Fruit fly (Drosophila melanogaster) whole organism, embryonic: Measurements from ENCODE around the gene Alh.
A peak's percentile ranks its signal among the peaks of the same experiment; 100 is the strongest.

ENCODE experiments used
- ATbp ChIP-seq: fragments of 200-800 bp; sonication (Bioruptor generic); optimal IDR thresholded peaks from 2 replicates; lab custom pipeline; 2017; ENCODE audit warnings: missing biosample characterization, mild to moderate bottlenecking, missing genetic modification characterization, missing genetic modification reagents
- Atf-2 ChIP-seq: fragments of 200-800 bp; sonication (Bioruptor generic); optimal IDR thresholded peaks from 2 replicates; lab custom pipeline; 2016; ENCODE audit warnings: missing biosample characterization, missing genetic modification characterization
- BEAF-32 ChIP-seq: fragments of 200-800 bp; sonication (Bioruptor generic); optimal IDR thresholded peaks from 3 replicates; lab custom pipeline; 2017; ENCODE audit warnings: missing biosample characterization, missing genetic modification characterization, mild to moderate bottlenecking, moderate library complexity, missing genetic modification reagents
- CG10274 ChIP-seq: fragments of 200-800 bp; sonication (Bioruptor generic); optimal IDR thresholded peaks from 3 replicates; lab custom pipeline; 2017; ENCODE audit warnings: missing biosample characterization, mild to moderate bottlenecking, missing genetic modification characterization
- CG10543 ChIP-seq: fragments of 200-800 bp; sonication (Bioruptor generic); optimal IDR thresholded peaks from 3 replicates; lab custom pipeline; 2017; ENCODE audit warnings: missing biosample characterization, mild to moderate bottlenecking, missing genetic modification characterization, moderate library complexity
- CG11723 ChIP-seq: fragments of 200-800 bp; sonication (Bioruptor generic); optimal IDR thresholded peaks from 2 replicates; lab custom pipeline; 2017; ENCODE audit warnings: missing biosample characterization, mild to moderate bottlenecking, missing genetic modification characterization
- CG12299 ChIP-seq: fragments of 200-800 bp; sonication (Bioruptor generic); optimal IDR thresholded peaks from 2 replicates; lab custom pipeline; 2018; ENCODE audit warnings: missing biosample characterization, mild to moderate bottlenecking, missing genetic modification characterization
- CG12769 ChIP-seq: fragments of 200-800 bp; sonication (Bioruptor generic); optimal IDR thresholded peaks from 2 replicates; lab custom pipeline; 2019; ENCODE audit warnings: missing biosample characterization, mild to moderate bottlenecking, missing genetic modification characterization, moderate library complexity
- CG1603 ChIP-seq: fragments of 200-800 bp; sonication (Bioruptor generic); optimal IDR thresholded peaks from 2 replicates; lab custom pipeline; 2019; ENCODE audit warnings: missing biosample characterization, mild to moderate bottlenecking, missing genetic modification characterization, moderate library complexity
- CG1647 ChIP-seq: fragments of 200-800 bp; sonication (Bioruptor generic); optimal IDR thresholded peaks from 3 replicates; lab custom pipeline; 2016; ENCODE audit warnings: missing biosample characterization, missing genetic modification characterization
- CG17186 ChIP-seq: fragments of 200-800 bp; sonication (Bioruptor generic); optimal IDR thresholded peaks from 3 replicates; lab custom pipeline; 2017; ENCODE audit warnings: missing biosample characterization, missing genetic modification reagents, missing genetic modification characterization
- CG17612 ChIP-seq: fragments of 200-800 bp; sonication (Bioruptor generic); IDR thresholded peaks from 2 replicates; pipeline ENCODE4 v1.3.6; 2022; ENCODE audit warnings: missing biosample characterization, missing genetic modification characterization
- CG1832 ChIP-seq: fragments of 200-800 bp; sonication (Bioruptor generic); optimal IDR thresholded peaks from 2 replicates; lab custom pipeline; 2017; ENCODE audit warnings: missing biosample characterization, mild to moderate bottlenecking, missing genetic modification characterization, inconsistent platforms
- CG31388 ChIP-seq: fragments of 200-800 bp; sonication (Bioruptor generic); optimal IDR thresholded peaks from 2 replicates; lab custom pipeline; 2016; ENCODE audit warnings: missing biosample characterization, missing genetic modification characterization
- CG34376 ChIP-seq: fragments of 200-800 bp; sonication (Bioruptor generic); optimal IDR thresholded peaks from 2 replicates; lab custom pipeline; 2018; ENCODE audit warnings: missing biosample characterization, mild to moderate bottlenecking, missing genetic modification characterization
- CG3726 ChIP-seq: fragments of 200-800 bp; sonication (Bioruptor generic); IDR thresholded peaks from 3 replicates; pipeline ENCODE4, ENCODE4 v1.3.6; 2022; ENCODE audit warnings: missing biosample characterization, missing genetic modification characterization
- CG4404 ChIP-seq: fragments of 200-800 bp; sonication (Bioruptor generic); IDR thresholded peaks from 2 replicates; pipeline ENCODE4 v1.3.6; 2022; ENCODE audit warnings: missing biosample characterization, missing genetic modification characterization
- CG4730 ChIP-seq: fragments of 200-800 bp; sonication (Bioruptor generic); IDR thresholded peaks from 2 replicates; pipeline ENCODE4 v1.3.6; 2022; ENCODE audit warnings: missing biosample characterization, missing genetic modification characterization
- CG6654 ChIP-seq: fragments of 200-800 bp; sonication (Bioruptor generic); optimal IDR thresholded peaks from 2 replicates; lab custom pipeline; 2017; ENCODE audit warnings: missing biosample characterization, mild to moderate bottlenecking, missing genetic modification characterization
- CG9437 ChIP-seq: fragments of 200-800 bp; sonication (Bioruptor generic); optimal IDR thresholded peaks from 2 replicates; lab custom pipeline; 2018; ENCODE audit warnings: missing biosample characterization, mild to moderate bottlenecking, missing genetic modification characterization
- Dip3 ChIP-seq: fragments of 200-800 bp; sonication (Bioruptor generic); optimal IDR thresholded peaks from 3 replicates; lab custom pipeline; 2016; ENCODE audit warnings: missing biosample characterization, missing genetic modification characterization
- Eip74EF ChIP-seq, 2 experiments: fragments of 200-800 bp in 1 of 2; fragments of >200 bp in 1 of 2; sonication (Bioruptor generic) in 1 of 2; optimal IDR thresholded peaks; 2 replicates each; lab custom pipeline; 2017 to 2019; ENCODE audit warnings: missing biosample characterization in 2 of 2, missing genetic modification characterization in 2 of 2, mild to moderate bottlenecking in 1 of 2, moderate library complexity in 1 of 2
- Ets97D ChIP-seq: fragments of 200-800 bp; sonication (Bioruptor generic); optimal IDR thresholded peaks from 3 replicates; lab custom pipeline; 2016; ENCODE audit warnings: missing biosample characterization, missing genetic modification characterization
- HLH4C ChIP-seq: fragments of 200-800 bp; sonication (Bioruptor generic); IDR thresholded peaks from 3 replicates; pipeline ENCODE4 v1.3.6; 2022; ENCODE audit warnings: missing biosample characterization, missing genetic modification characterization; ENCODE audit not compliant: partially characterized antibody
- HLHmδ ChIP-seq: fragments of 200-800 bp; sonication (Bioruptor generic); optimal IDR thresholded peaks from 2 replicates; lab custom pipeline; 2018; ENCODE audit warnings: missing biosample characterization, mild to moderate bottlenecking, missing genetic modification characterization, moderate library complexity
- Hr39 ChIP-seq: fragments of >200 bp; optimal IDR thresholded peaks from 2 replicates; lab custom pipeline; 2017
- Hr78 ChIP-seq, 2 experiments: fragments of 200-800 bp in 1 of 2; fragments of >200 bp in 1 of 2; sonication (Bioruptor generic) in 1 of 2; optimal IDR thresholded peaks; 2 replicates each; lab custom pipeline; 2017 to 2019; ENCODE audit warnings: missing biosample characterization in 2 of 2, missing genetic modification characterization in 2 of 2, mild to moderate bottlenecking in 1 of 2, moderate library complexity in 1 of 2
- Kr ChIP-seq: fragments of 200-800 bp; sonication (Bioruptor generic); optimal IDR thresholded peaks from 2 replicates; lab custom pipeline; 2017; ENCODE audit warnings: missing biosample characterization, mild to moderate bottlenecking, missing genetic modification characterization
- Mad ChIP-seq: fragments of 200-800 bp; sonication (Bioruptor generic); optimal IDR thresholded peaks from 2 replicates; lab custom pipeline; 2016; ENCODE audit warnings: missing biosample characterization, missing genetic modification characterization
- PHDP ChIP-seq: fragments of 200-800 bp; sonication (Bioruptor generic); optimal IDR thresholded peaks from 3 replicates; lab custom pipeline; 2018; ENCODE audit warnings: missing biosample characterization, mild to moderate bottlenecking, missing genetic modification characterization, moderate library complexity
- Rfx ChIP-seq: fragments of 200-800 bp; sonication (Bioruptor generic); IDR thresholded peaks from 2 replicates; pipeline ENCODE4 v1.3.6; 2022; ENCODE audit warnings: missing biosample characterization, missing genetic modification characterization
- Scr ChIP-seq: fragments of 200-800 bp; sonication (Bioruptor generic); IDR thresholded peaks from 2 replicates; pipeline ENCODE4 v1.3.6; 2022; ENCODE audit warnings: missing biosample characterization, missing genetic modification characterization; ENCODE audit not compliant: partially characterized antibody
- Spps ChIP-seq: fragments of 200-800 bp; sonication (Bioruptor generic); optimal IDR thresholded peaks from 2 replicates; lab custom pipeline; 2018; ENCODE audit warnings: missing biosample characterization, mild to moderate bottlenecking, missing genetic modification characterization
- Ssrp ChIP-seq: fragments of 200-800 bp; sonication (Bioruptor generic); optimal IDR thresholded peaks from 2 replicates; lab custom pipeline; 2018; ENCODE audit warnings: missing biosample characterization, mild to moderate bottlenecking, missing genetic modification characterization, moderate library complexity
- Vsx1 ChIP-seq: fragments of 200-800 bp; sonication (Bioruptor generic); optimal IDR thresholded peaks from 2 replicates; lab custom pipeline; 2017; ENCODE audit warnings: missing biosample characterization, mild to moderate bottlenecking, missing genetic modification characterization, missing genetic modification reagents
- chm ChIP-seq: fragments of 200-800 bp; sonication (Bioruptor generic); IDR thresholded peaks from 2 replicates; pipeline ENCODE4 v1.3.6; 2022; ENCODE audit warnings: missing biosample characterization, missing genetic modification characterization
- crp ChIP-seq, 2 experiments: fragments of 200-800 bp; sonication (Bioruptor generic); optimal IDR thresholded peaks; 2 replicates in 1 of 2; 3 replicates in 1 of 2; lab custom pipeline; 2017; ENCODE audit warnings: missing biosample characterization in 2 of 2, missing genetic modification characterization in 2 of 2, mild to moderate bottlenecking in 1 of 2, moderate library complexity in 1 of 2
- ham ChIP-seq: fragments of 200-800 bp; sonication (Bioruptor generic); IDR thresholded peaks from 2 replicates; pipeline ENCODE4 v1.3.6; 2022; ENCODE audit warnings: missing biosample characterization, missing genetic modification characterization
- jumu ChIP-seq: fragments of 200-800 bp; sonication (Bioruptor generic); optimal IDR thresholded peaks from 3 replicates; lab custom pipeline; 2016; ENCODE audit warnings: missing biosample characterization, missing genetic modification characterization
- kah ChIP-seq: fragments of 200-800 bp; sonication (Bioruptor generic); optimal IDR thresholded peaks from 2 replicates; lab custom pipeline; 2018; ENCODE audit warnings: missing biosample characterization, mild to moderate bottlenecking, missing genetic modification characterization
- kni ChIP-seq: fragments of 200-800 bp; sonication (Bioruptor generic); optimal IDR thresholded peaks from 3 replicates; lab custom pipeline; 2017; ENCODE audit warnings: mild to moderate bottlenecking, missing biosample characterization, missing genetic modification reagents, missing genetic modification characterization
- lilli ChIP-seq: fragments of 200-800 bp; sonication (Bioruptor generic); optimal IDR thresholded peaks from 3 replicates; lab custom pipeline; 2016; ENCODE audit warnings: missing biosample characterization, missing genetic modification characterization
- nmo ChIP-seq: fragments of 200-800 bp; sonication (Bioruptor generic); optimal IDR thresholded peaks from 2 replicates; lab custom pipeline; 2018; ENCODE audit warnings: missing biosample characterization, mild to moderate bottlenecking, missing genetic modification characterization, moderate library complexity
- psq ChIP-seq: fragments of 200-800 bp; sonication (Bioruptor generic); optimal IDR thresholded peaks from 2 replicates; lab custom pipeline; 2017; ENCODE audit warnings: missing biosample characterization, missing genetic modification characterization
- ranshi ChIP-seq: fragments of 200-800 bp; sonication (Bioruptor generic); IDR thresholded peaks from 2 replicates; pipeline ENCODE4 v1.3.6; 2022; ENCODE audit warnings: missing biosample characterization, missing genetic modification characterization
- sens ChIP-seq: fragments of 200-800 bp; sonication (Bioruptor generic); peaks from one replicate; lab custom pipeline; 2016; ENCODE audit warnings: missing biosample characterization, missing genetic modification characterization
- toy ChIP-seq: fragments of 200-800 bp; sonication (Bioruptor generic); IDR thresholded peaks from 2 replicates; pipeline ENCODE4 v1.3.6; 2022; ENCODE audit warnings: missing biosample characterization, missing genetic modification characterization
- vvl ChIP-seq: fragments of 200-800 bp; sonication (Bioruptor generic); IDR thresholded peaks from 2 replicates; pipeline ENCODE4 v1.3.6; 2022; ENCODE audit warnings: missing biosample characterization, missing genetic modification characterization
- wdn ChIP-seq: fragments of 200-800 bp; sonication (Bioruptor generic); IDR thresholded peaks from 2 replicates; pipeline ENCODE4 v1.3.6; 2022; ENCODE audit warnings: missing biosample characterization, missing genetic modification characterization

Gene Alh

dm6 chr3R:7107713-7108588 lies 16.0 kb downstream of the Alh start (continued):
- TF ChIP-seq CG3726 (GFP tag; lab: Robert Waterston, UW) (no peak), nmo (GFP tag; lab: Kevin White, UChicago) (peak; percentile 26), Rfx (GFP tag; lab: Robert Waterston, UW) (no peak), CG17186 (GFP tag; lab: Kevin White, UChicago) (no peak), CG11723 (GFP tag; lab: Kevin White, UChicago) (peak; percentile 3), BEAF-32 (GFP tag; lab: Kevin White, UChicago) (no peak), Kr (GFP tag; lab: Kevin White, UChicago) (no peak), Ets97D (GFP tag; lab: Kevin White, UChicago) (no peak), ranshi (no peak), psq (no peak), CG12299 (tag; lab: Kevin White, UChicago) (peak; percentile 49), Ssrp (tag; lab: Kevin White, UChicago) (peak; percentile 45), vvl (GFP tag; lab: Robert Waterston, UW) (no peak), HLH4C (GFP tag; lab: Robert Waterston, UW) (no peak), CG12769 (peak; percentile 56), CG34376 (no peak), Eip74EF (GFP tag; optimal IDR thresholded peaks at IDR 0.05; lab: Kevin White, UChicago) (no peak), ham (GFP tag; lab: Robert Waterston, UW) (no peak), HLHmδ (peak; percentile 37), lilli (GFP tag; lab: Kevin White, UChicago) (no peak), kni (peak; percentile 38), CG10274 (GFP tag; lab: Kevin White, UChicago) (peak; percentile 88), CG9437 (GFP tag; lab: Kevin White, UChicago) (no peak), kah (GFP tag; lab: Kevin White, UChicago) (no peak), CG4730 (GFP tag; lab: Robert Waterston, UW) (no peak), CG1647 (GFP tag; lab: Kevin White, UChicago) (peak; percentile 19), CG17612 (GFP tag; lab: Robert Waterston, UW) (no peak), CG1603 (tag; lab: Kevin White, UChicago) (no peak), crp (GFP tag; optimal IDR thresholded peaks at IDR 0.05; lab: Kevin White, UChicago) (no peak), Hr78 (GFP tag; optimal IDR thresholded peaks at IDR 0.05; lab: Kevin White, UChicago) (peak in 1 of 2 experiments; percentile 14), CG6654 (no peak), jumu (GFP tag; lab: Kevin White, UChicago) (no peak), wdn (no peak), ATbp (peak; percentile 45), chm (no peak), Dip3 (GFP tag; lab: Kevin White, UChicago) (no peak), CG4404 (GFP tag; lab: Robert Waterston, UW) (no peak), Atf-2 (no peak), PHDP (no peak), toy (GFP tag; lab: Robert Waterston, UW) (no peak), sens (GFP tag; lab: Kevin White, UChicago) (peak; percentile 80), Hr39 (no peak), CG1832 (GFP tag; lab: Kevin White, UChicago) (peak; percentile 26), CG31388 (no peak), Mad (no peak), Scr (GFP tag; lab: Robert Waterston, UW) (no peak), Spps (tag; lab: Kevin White, UChicago) (no peak), Vsx1 (GFP tag; lab: Kevin White, UChicago) (no peak), CG10543 (GFP tag; lab: Kevin White, UChicago) (no peak)
